Worm (Caenorhabditis elegans) whole organism, young adult: ENCODE measurements around the gene Y59E1A.4.

Source experiments
- B0261.1 ChIP-seq: sonication (generic microtip); optimal IDR thresholded peaks from 2 replicates; lab custom pipeline; 2016; ENCODE audit warnings: mild to moderate bottlenecking, missing genetic modification characterization, moderate library complexity, missing compliant biosample characterization
- F49E8.2 ChIP-seq: sonication (generic microtip); optimal IDR thresholded peaks from 3 replicates; lab custom pipeline; 2017; ENCODE audit warnings: missing genetic modification characterization, mild to moderate bottlenecking, missing compliant biosample characterization, antibody characterized with exemption, moderate library complexity; ENCODE audit not compliant: insufficient read depth
- F57C9.4 ChIP-seq: sonication (generic microtip); optimal IDR thresholded peaks from 2 replicates; lab custom pipeline; 2017; ENCODE audit warnings: mild to moderate bottlenecking, missing genetic modification characterization, missing compliant biosample characterization
- T07F8.4 ChIP-seq: sonication (generic microtip); optimal IDR thresholded peaks from 2 replicates; lab custom pipeline; 2016; ENCODE audit warnings: mild to moderate bottlenecking, missing genetic modification characterization, moderate library complexity, missing compliant biosample characterization
- T26A5.8 ChIP-seq: sonication (generic microtip); optimal IDR thresholded peaks from 2 replicates; lab custom pipeline; 2016; ENCODE audit warnings: missing genetic modification characterization, missing compliant biosample characterization
- Y53G8AR.9 ChIP-seq: fragments of 200-800 bp; sonication (Bioruptor generic); conservative IDR thresholded peaks from 2 replicates; pipeline ENCODE4 v1.3.6; 2022; ENCODE audit warnings: missing genetic modification reagents, missing genetic modification characterization, missing compliant biosample characterization
- Y56A3A.18 ChIP-seq: fragments of 200-800 bp; sonication (Bioruptor generic); IDR thresholded peaks from 2 replicates; pipeline ENCODE4 v1.3.6; 2022; ENCODE audit warnings: missing genetic modification reagents, missing genetic modification characterization, missing compliant biosample characterization
- Y95B8A.8 ChIP-seq: fragments of 200-800 bp; sonication (Bioruptor generic); IDR thresholded peaks from 2 replicates; pipeline ENCODE4 v1.3.6; 2022; ENCODE audit warnings: missing genetic modification reagents, missing genetic modification characterization, missing compliant biosample characterization
- ZK185.1 ChIP-seq: sonication (generic microtip); optimal IDR thresholded peaks from 2 replicates; lab custom pipeline; 2016; ENCODE audit warnings: mild to moderate bottlenecking, missing genetic modification characterization, missing compliant biosample characterization; ENCODE audit not compliant: poor library complexity, severe bottlenecking
- aptf-2 ChIP-seq: fragments of 200-800 bp; sonication (Bioruptor generic); conservative IDR thresholded peaks from 2 replicates; pipeline ENCODE4 v1.3.6; 2022; ENCODE audit warnings: missing genetic modification reagents, missing genetic modification characterization, missing compliant biosample characterization
- aptf-3 ChIP-seq: fragments of 200-800 bp; sonication (Bioruptor generic); IDR thresholded peaks from 2 replicates; pipeline ENCODE4 v1.3.6; 2022; ENCODE audit warnings: missing genetic modification characterization, missing compliant biosample characterization
- cebp-1 ChIP-seq, 2 experiments: fragments of 200-800 bp in 1 of 2; sonication (Bioruptor generic) in 1 of 2; sonication (generic microtip) in 1 of 2; IDR thresholded peaks in 1 of 2; optimal IDR thresholded peaks in 1 of 2; 2 replicates each; pipeline versions ENCODE4 v1.3.6 to Lab custom; 2017 to 2022; ENCODE audit warnings: missing compliant biosample characterization in 2 of 2, missing genetic modification characterization in 2 of 2, mild to moderate bottlenecking in 1 of 2, missing genetic modification reagents in 1 of 2, moderate library complexity in 1 of 2
- dox-1 ChIP-seq: fragments of 200-800 bp; sonication (Bioruptor generic); IDR thresholded peaks from 2 replicates; pipeline ENCODE4 v1.3.6; 2022; ENCODE audit warnings: missing genetic modification reagents, missing genetic modification characterization, missing compliant biosample characterization
- dpl-1 ChIP-seq: fragments of 150-350 bp; optimal IDR thresholded peaks from 2 replicates; lab custom pipeline; 2014; ENCODE audit warnings: missing biosample characterization, missing genetic modification reagents, missing genetic modification characterization
- hmg-20 ChIP-seq: fragments of 200-800 bp; sonication (Bioruptor generic); IDR thresholded peaks from 2 replicates; pipeline ENCODE4 v1.3.6; 2022; ENCODE audit warnings: missing genetic modification reagents, missing genetic modification characterization, missing compliant biosample characterization
- hrde-1 ChIP-seq: sonication (generic microtip); optimal IDR thresholded peaks from 2 replicates; lab custom pipeline; 2016; ENCODE audit warnings: missing genetic modification characterization, mild to moderate bottlenecking, missing compliant biosample characterization, moderate library complexity, missing genotype, missing genetic modification reagents, borderline replicate concordance
- hsf-1 ChIP-seq: fragments of 200-800 bp; sonication (Bioruptor generic); IDR thresholded peaks from 2 replicates; pipeline ENCODE4 v1.3.6; 2022; ENCODE audit warnings: missing genetic modification reagents, missing genetic modification characterization, missing compliant biosample characterization
- lin-54 ChIP-seq: fragments of 200-800 bp; sonication (Bioruptor generic); optimal IDR thresholded peaks from 2 replicates; lab custom pipeline; 2018; ENCODE audit warnings: mild to moderate bottlenecking, missing genetic modification characterization, missing compliant biosample characterization
- madf-6 ChIP-seq: fragments of 200-800 bp; sonication (Bioruptor generic); IDR thresholded peaks from 2 replicates; pipeline ENCODE4 v1.3.6; 2022; ENCODE audit warnings: missing genetic modification reagents, missing genetic modification characterization, missing compliant biosample characterization
- mes-4 ChIP-seq: sonication (generic microtip); optimal IDR thresholded peaks from 2 replicates; lab custom pipeline; 2016; ENCODE audit warnings: missing genotype, missing genetic modification characterization, missing compliant biosample characterization
- mxl-1 ChIP-seq: sonication (generic microtip); optimal IDR thresholded peaks from 2 replicates; lab custom pipeline; 2016; ENCODE audit warnings: missing genetic modification characterization, missing compliant biosample characterization
- nfyb-1 ChIP-seq: fragments of 200-800 bp; sonication (Bioruptor generic); IDR thresholded peaks from 2 replicates; pipeline ENCODE4 v1.3.6; 2022; ENCODE audit warnings: missing genetic modification reagents, missing genetic modification characterization, missing compliant biosample characterization
- nhr-120 ChIP-seq: fragments of 200-800 bp; sonication (Bioruptor generic); IDR thresholded peaks from 2 replicates; pipeline ENCODE4 v1.3.6; 2022; ENCODE audit warnings: missing genetic modification characterization, missing compliant biosample characterization
- nhr-27 ChIP-seq: fragments of 200-800 bp; sonication (Bioruptor generic); optimal IDR thresholded peaks from 2 replicates; lab custom pipeline; 2018; ENCODE audit warnings: mild to moderate bottlenecking, missing genetic modification characterization, moderate library complexity, missing compliant biosample characterization
- nhr-90 ChIP-seq: sonication (generic microtip); optimal IDR thresholded peaks from 2 replicates; lab custom pipeline; 2016; ENCODE audit warnings: missing genotype, mild to moderate bottlenecking, missing genetic modification characterization, missing compliant biosample characterization
- rec-8 ChIP-seq, 2 experiments: sonication (generic microtip); optimal IDR thresholded peaks; 2 replicates each; lab custom pipeline; 2016; ENCODE audit warnings: mild to moderate bottlenecking in 2 of 2, missing genetic modification characterization in 2 of 2, missing genetic modification reagents in 2 of 2, missing genotype in 2 of 2, missing biosample characterization in 1 of 2, missing compliant biosample characterization in 1 of 2, moderate library complexity in 1 of 2
- snpc-4 ChIP-seq, 5 experiments: fragments of 150-350 bp in 1 of 5; sonication (generic microtip) in 4 of 5; optimal IDR thresholded peaks; 2 replicates each; lab custom pipeline; 2014 to 2018; ENCODE audit warnings: missing genetic modification characterization in 5 of 5, missing biosample characterization in 3 of 5, antibody characterized with exemption in 2 of 5, mild to moderate bottlenecking in 2 of 5, missing compliant biosample characterization in 2 of 5, missing genotype in 2 of 5, moderate library complexity in 2 of 5, missing genetic modification reagents in 1 of 5
- somi-1 ChIP-seq: fragments of 200-800 bp; sonication (Bioruptor generic); optimal IDR thresholded peaks from 2 replicates; lab custom pipeline; 2018; ENCODE audit warnings: mild to moderate bottlenecking, missing genetic modification characterization, missing compliant biosample characterization
- sptf-2 ChIP-seq: fragments of 200-800 bp; sonication (Bioruptor generic); optimal IDR thresholded peaks from 2 replicates; lab custom pipeline; 2018; ENCODE audit warnings: mild to moderate bottlenecking, missing genetic modification characterization, missing compliant biosample characterization
- xnd-1 ChIP-seq: sonication (generic microtip); optimal IDR thresholded peaks from 2 replicates; lab custom pipeline; 2016; ENCODE audit warnings: missing genotype, missing genetic modification reagents, missing genetic modification characterization, missing compliant biosample characterization
- ztf-18 ChIP-seq: sonication (generic microtip); optimal IDR thresholded peaks from 2 replicates; lab custom pipeline; 2016; ENCODE audit warnings: missing genotype, mild to moderate bottlenecking, missing genetic modification characterization, missing compliant biosample characterization
- ztf-26 ChIP-seq: sonication (generic microtip); optimal IDR thresholded peaks from 2 replicates; lab custom pipeline; 2017; ENCODE audit warnings: missing genetic modification characterization, missing compliant biosample characterization
- ztf-6 ChIP-seq: fragments of 200-800 bp; sonication (Bioruptor generic); IDR thresholded peaks from 2 replicates; pipeline ENCODE4 v1.3.6; 2022; ENCODE audit warnings: missing genetic modification reagents, missing genetic modification characterization, missing compliant biosample characterization

Y59E1A.4 gene

DNA sequence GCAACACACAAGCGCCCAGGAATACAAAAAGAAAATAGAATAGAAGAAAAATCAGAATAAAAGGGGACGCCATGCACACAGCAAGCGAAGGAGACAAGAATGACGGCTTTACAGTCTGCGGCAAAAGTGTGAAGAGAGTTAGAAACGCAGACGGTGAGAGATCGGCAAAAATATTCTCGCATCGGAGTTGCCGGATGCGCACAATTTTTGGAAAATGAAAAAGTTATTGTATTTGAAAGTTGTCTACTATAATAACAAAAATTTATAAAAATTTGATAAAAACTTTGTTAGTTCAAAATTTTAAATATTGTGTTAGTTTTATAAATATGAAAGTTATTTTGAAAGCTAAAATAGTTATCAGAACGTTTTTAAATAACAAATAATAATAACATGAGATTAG is 17.5 kb downstream of the Y59E1A.4 start, which contains the start of gene ZC53.22:
Gene ZC53.22, minus strand, starts transcription at position 101 of the 400 bp plus-strand sequence.
- TF ChIP-seq snpc-4 (GFP tag; optimal IDR thresholded peaks at IDR 0.05; lab: Kevin White, UChicago) (no peak), snpc-4 (tag; optimal IDR thresholded peaks at IDR 0.05; lab: Kevin White, UChicago) (no peak), mxl-1 (tag; lab: Kevin White, UChicago) (no peak), mes-4 (tag; lab: Kevin White, UChicago) (no peak), somi-1 (GFP tag; lab: Kevin White, UChicago) (no peak), hsf-1 (no peak), dox-1 (GFP tag; lab: Robert Waterston, UW) (no peak), aptf-2 (GFP tag; lab: Robert Waterston, UW) (no peak), F57C9.4 (no peak), ZK185.1 (tag; lab: Kevin White, UChicago) (no peak)

DNA sequence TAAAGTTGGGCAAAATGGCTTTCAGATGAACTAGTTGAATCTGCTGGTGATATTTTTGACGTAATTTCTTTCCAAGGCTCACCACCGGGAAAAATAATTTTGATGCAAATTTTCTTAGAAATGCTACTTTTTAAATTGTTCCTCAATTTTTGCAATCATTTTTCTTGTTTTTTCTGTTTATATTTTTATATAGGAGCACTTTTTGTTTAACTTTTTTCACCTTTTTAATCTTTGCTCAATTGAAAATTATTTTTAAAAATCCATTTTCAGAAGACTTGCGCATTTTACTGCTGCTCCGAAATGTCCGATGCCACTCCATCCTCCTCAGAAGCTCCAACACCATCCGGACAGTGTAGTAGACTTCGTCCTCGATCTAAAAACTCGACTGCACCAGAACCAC is 22.6 kb downstream of the Y59E1A.4 start, which contains the start of gene dot-1.5:
Gene dot-1.5, plus strand, starts transcription at position 301 of the 400 bp plus-strand sequence.
- no peak for TF ChIP-seq aptf-3 (GFP tag; lab: Robert Waterston, UW)
- TF ChIP-seq F49E8.2 (tag; lab: Kevin White, UChicago), result no peak
- no peak for TF ChIP-seq Y95B8A.8 (GFP tag; lab: Robert Waterston, UW)
- no peak for TF ChIP-seq Y53G8AR.9 (GFP tag; lab: Robert Waterston, UW)
- no peak for TF ChIP-seq ztf-18 (tag; lab: Kevin White, UChicago)

DNA sequence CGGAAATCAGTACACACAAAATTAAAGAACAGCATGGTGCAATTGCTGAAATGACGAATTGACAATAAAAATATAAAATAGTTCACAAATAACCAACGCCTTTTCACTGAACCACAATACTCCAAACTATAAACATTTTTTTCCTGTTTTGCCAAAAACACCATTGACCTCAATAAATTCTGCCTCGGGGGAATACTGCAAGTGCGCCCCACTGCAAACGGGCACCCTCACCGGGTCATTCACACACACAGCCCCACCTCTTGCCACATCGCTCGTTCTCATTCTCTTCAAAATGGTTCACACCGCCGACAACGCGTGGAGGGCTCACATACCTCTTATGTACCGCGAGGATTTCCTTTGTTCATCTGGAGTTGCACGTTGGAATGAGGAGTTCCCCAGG is 24.8 kb downstream of the Y59E1A.4 start, which contains the start of gene rgs-9:
Gene rgs-9, plus strand, starts transcription at position 237 of the 400 bp plus-strand sequence.
- TF ChIP-seq lin-54 (GFP tag; lab: Kevin White, UChicago), result no peak
- TF ChIP-seq T26A5.8, result no peak
- TF ChIP-seq aptf-2 (GFP tag; lab: Robert Waterston, UW), result peak; percentile 88
- TF ChIP-seq nhr-90 (tag; lab: Kevin White, UChicago), result no peak
- TF ChIP-seq somi-1 (GFP tag; lab: Kevin White, UChicago), result no peak

DNA sequence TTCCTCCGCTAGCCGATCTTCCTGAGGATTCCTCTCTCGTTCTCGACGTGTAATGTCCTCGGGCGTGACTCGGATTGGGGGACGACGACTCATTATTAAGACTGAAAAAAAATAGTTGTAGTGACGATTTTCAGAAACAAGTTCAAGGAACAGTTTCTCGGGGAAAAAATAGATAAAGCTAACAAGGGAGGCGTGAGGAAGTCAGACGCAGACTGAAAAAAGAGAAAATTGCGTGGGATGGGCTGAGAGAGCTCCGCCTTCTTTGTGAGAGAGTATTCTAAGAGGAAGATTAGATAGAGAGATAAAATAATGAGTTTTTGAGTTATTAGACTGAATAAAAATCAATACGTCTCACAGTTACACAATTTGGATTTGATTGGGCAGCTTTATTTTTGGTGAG is 26.5 kb downstream of the Y59E1A.4 start, which contains the start of gene ZC53.1:
Gene ZC53.1, minus strand, starts transcription at position 101 of the 400 bp plus-strand sequence.
- TF ChIP-seq dpl-1 (GFP tag; lab: Kevin White, UChicago) (no peak), ztf-26 (no peak), B0261.1 (tag; lab: Kevin White, UChicago) (no peak), nfyb-1 (no peak), Y56A3A.18 (GFP tag; lab: Robert Waterston, UW) (no peak), ztf-6 (GFP tag; lab: Robert Waterston, UW) (no peak), rec-8 (tag; optimal IDR thresholded peaks at IDR 0.05; lab: Kevin White, UChicago) (no peak), F49E8.2 (tag; lab: Kevin White, UChicago) (no peak), xnd-1 (tag; lab: Kevin White, UChicago) (no peak), hmg-20 (GFP tag; lab: Robert Waterston, UW) (no peak), nhr-120 (GFP tag; lab: Robert Waterston, UW) (no peak), Y53G8AR.9 (GFP tag; lab: Robert Waterston, UW) (no peak), hrde-1 (no peak), cebp-1 (GFP tag; IDR thresholded peaks at IDR 0.05; lab: Robert Waterston, UW) (no peak), cebp-1 (tag; optimal IDR thresholded peaks at IDR 0.05; lab: Kevin White, UChicago) (no peak), sptf-2 (GFP tag; lab: Kevin White, UChicago) (no peak), madf-6 (no peak), nhr-27 (tag; lab: Kevin White, UChicago) (no peak), T07F8.4 (no peak)
- TF ChIP-seq, all 124 proteins: peak for 0
